Fruit fly (Drosophila melanogaster) whole organism, wandering third instar larva: Measurements from ENCODE around the gene CG8461.
A peak's percentile ranks its signal among the peaks of the same experiment; 100 is the strongest.

Source experiments
- Abd-B ChIP-seq: fragments of >200 bp; optimal IDR thresholded peaks from 2 replicates; lab custom pipeline; 2017; ENCODE audit warnings: missing biosample characterization, missing genetic modification characterization
- CrebA ChIP-seq: fragments of 200-800 bp; sonication (Bioruptor generic); optimal IDR thresholded peaks from 2 replicates; lab custom pipeline; 2016; ENCODE audit warnings: missing biosample characterization, mild to moderate bottlenecking, missing genetic modification characterization, borderline replicate concordance
- Dfd ChIP-seq: fragments of >200 bp; optimal IDR thresholded peaks from 2 replicates; lab custom pipeline; 2017; ENCODE audit warnings: missing biosample characterization, missing genetic modification characterization
- Dif ChIP-seq: fragments of 200-275, 200-300 bp; sonication (Bioruptor generic); optimal IDR thresholded peaks from 2 replicates; lab custom pipeline; 2018; ENCODE audit warnings: missing biosample characterization, missing genetic modification characterization; ENCODE audit not compliant: partially characterized antibody
- GATAd ChIP-seq: sonication (Bioruptor generic); optimal IDR thresholded peaks from 2 replicates; lab custom pipeline; 2016; ENCODE audit warnings: missing biosample characterization, missing genetic modification characterization
- HLH106 ChIP-seq: fragments of 200-800 bp; optimal IDR thresholded peaks from 3 replicates; lab custom pipeline; 2019; ENCODE audit warnings: missing biosample characterization, mild to moderate bottlenecking, missing genetic modification characterization, moderate library complexity
- Hnf4 ChIP-seq: fragments of 200-800 bp; sonication (Bioruptor generic); optimal IDR thresholded peaks from 2 replicates; lab custom pipeline; 2016; ENCODE audit warnings: missing biosample characterization, mild to moderate bottlenecking, missing genetic modification characterization
- Hr78 ChIP-seq: fragments of >200 bp; optimal IDR thresholded peaks from 2 replicates; lab custom pipeline; 2017; ENCODE audit warnings: missing biosample characterization, missing genetic modification characterization
- Hr83 ChIP-seq: fragments of 200-300 bp; sonication (Bioruptor generic); optimal IDR thresholded peaks from 2 replicates; lab custom pipeline; 2016; ENCODE audit warnings: missing biosample characterization, mild to moderate bottlenecking, missing genetic modification characterization, moderate library complexity; ENCODE audit not compliant: poor library complexity, severe bottlenecking
- Jra ChIP-seq: sonication (Bioruptor generic); optimal IDR thresholded peaks from 2 replicates; lab custom pipeline; 2016; ENCODE audit warnings: missing biosample characterization, missing genetic modification characterization
- Mio ChIP-seq: sonication (Bioruptor generic); optimal IDR thresholded peaks from 2 replicates; lab custom pipeline; 2016; ENCODE audit warnings: missing biosample characterization, missing genetic modification characterization
- Rel ChIP-seq, 2 experiments: fragments of 200-800 bp; sonication (Bioruptor generic) in 1 of 2; optimal IDR thresholded peaks; 2 replicates in 1 of 2; 3 replicates in 1 of 2; lab custom pipeline; 2016 to 2019; ENCODE audit warnings: mild to moderate bottlenecking in 2 of 2, missing biosample characterization in 2 of 2, missing genetic modification characterization in 2 of 2, moderate library complexity in 1 of 2
- Sp1 ChIP-seq: fragments of 200-800 bp; sonication (Bioruptor generic); optimal IDR thresholded peaks from 3 replicates; lab custom pipeline; 2019; ENCODE audit warnings: missing biosample characterization, mild to moderate bottlenecking, missing genetic modification characterization, moderate library complexity
- Vsx2 ChIP-seq: fragments of 200-300, 225-300 bp; sonication (Bioruptor generic); optimal IDR thresholded peaks from 2 replicates; lab custom pipeline; 2018; ENCODE audit warnings: missing biosample characterization, missing genetic modification characterization; ENCODE audit not compliant: partially characterized antibody
- brk ChIP-seq: fragments of 200-800 bp; sonication (Bioruptor generic); optimal IDR thresholded peaks from 2 replicates; lab custom pipeline; 2016; ENCODE audit warnings: missing biosample characterization, mild to moderate bottlenecking, missing genetic modification characterization
- dl ChIP-seq, 2 experiments: fragments of 175-275, 200-275 bp in 1 of 2; fragments of 200-275 bp in 1 of 2; sonication (Bioruptor generic); optimal IDR thresholded peaks; lab custom pipeline; 2018; ENCODE audit warnings: mild to moderate bottlenecking in 2 of 2, missing biosample characterization in 2 of 2, missing genetic modification characterization in 2 of 2, moderate library complexity in 2 of 2; ENCODE audit not compliant: partially characterized antibody in 2 of 2, insufficient read depth in 1 of 2
- dmrt93B ChIP-seq: fragments of 200-800 bp; sonication (Bioruptor generic); optimal IDR thresholded peaks from 2 replicates; lab custom pipeline; 2018; ENCODE audit warnings: missing biosample characterization, mild to moderate bottlenecking, missing genetic modification characterization
- fru ChIP-seq: fragments of 200-800 bp; sonication (Bioruptor generic); optimal IDR thresholded peaks from 3 replicates; lab custom pipeline; 2016; ENCODE audit warnings: missing biosample characterization, mild to moderate bottlenecking, missing genetic modification characterization
- h ChIP-seq: fragments of 200-800 bp; sonication (Bioruptor generic); optimal IDR thresholded peaks from 3 replicates; lab custom pipeline; 2016; ENCODE audit warnings: missing biosample characterization, mild to moderate bottlenecking, missing genetic modification characterization
- jim ChIP-seq: fragments of 175-275, 200-325 bp; sonication (Bioruptor generic); optimal IDR thresholded peaks from 2 replicates; lab custom pipeline; 2016; ENCODE audit warnings: missing biosample characterization, mild to moderate bottlenecking, missing genetic modification characterization
- lola ChIP-seq: fragments of >200 bp; optimal IDR thresholded peaks from 2 replicates; lab custom pipeline; 2017; ENCODE audit warnings: missing biosample characterization, missing genetic modification characterization
- pan ChIP-seq: fragments of >200 bp; optimal IDR thresholded peaks from 2 replicates; lab custom pipeline; 2017
- rgr ChIP-seq: fragments of 200-800 bp; sonication (Bioruptor generic); optimal IDR thresholded peaks from 3 replicates; lab custom pipeline; 2016; ENCODE audit warnings: missing biosample characterization, mild to moderate bottlenecking, missing genetic modification characterization
- tai ChIP-seq: sonication (Bioruptor generic); optimal IDR thresholded peaks from 2 replicates; lab custom pipeline; 2016; ENCODE audit warnings: missing biosample characterization, missing genetic modification characterization
- usp ChIP-seq: fragments of >200 bp; optimal IDR thresholded peaks from 2 replicates; lab custom pipeline; 2017; ENCODE audit warnings: missing biosample characterization, missing genetic modification characterization
- woc ChIP-seq: sonication (Bioruptor generic); optimal IDR thresholded peaks from 2 replicates; lab custom pipeline; 2016; ENCODE audit warnings: missing biosample characterization, mild to moderate bottlenecking, missing genetic modification characterization

The CG8461 gene

dm6 chr3R:14466312-14466711, 47.1 kb downstream of the CG8461 start:
- TF ChIP-seq Dfd = no peak
- no peak for TF ChIP-seq jim (GFP tag; lab: Kevin White, UChicago)
- no peak for TF ChIP-seq GATAd (GFP tag; lab: Kevin White, UChicago)
- no peak for TF ChIP-seq Hnf4 (GFP tag; lab: Kevin White, UChicago)
- TF ChIP-seq CrebA (GFP tag; lab: Kevin White, UChicago) = no peak
- no peak for TF ChIP-seq brk (GFP tag; lab: Kevin White, UChicago)
- no peak for TF ChIP-seq HLH106 (tag; lab: Kevin White, UChicago)
- TF ChIP-seq, all 38 proteins: peak for 0

- no peak for TF ChIP-seq usp (GFP tag; lab: Kevin White, UChicago)
- no peak for TF ChIP-seq h
- TF ChIP-seq rgr (GFP tag; lab: Kevin White, UChicago) = no peak
- TF ChIP-seq lola (GFP tag; lab: Kevin White, UChicago) = no peak
- TF ChIP-seq Vsx2 (GFP tag; lab: Kevin White, UChicago) = no peak
- TF ChIP-seq CrebA (GFP tag; lab: Kevin White, UChicago) = no peak
- no peak for TF ChIP-seq pan
- no peak for TF ChIP-seq Rel (GFP tag; optimal IDR thresholded peaks at IDR 0.05; lab: Kevin White, UChicago)
- no peak for TF ChIP-seq Rel (tag; optimal IDR thresholded peaks at IDR 0.05; lab: Kevin White, UChicago)
- no peak for TF ChIP-seq GATAd (GFP tag; lab: Kevin White, UChicago)
- no peak for TF ChIP-seq Dif (GFP tag; lab: Kevin White, UChicago)
- no peak for TF ChIP-seq Mio (GFP tag; lab: Kevin White, UChicago)
- TF ChIP-seq tai = no peak
- TF ChIP-seq fru = no peak
- TF ChIP-seq, all 38 proteins: peak for 0
Observed at dm6 chr3R:14465183-14465582, 48.3 kb downstream of the CG8461 start.

- TF ChIP-seq dl (GFP tag; optimal IDR thresholded peaks at IDR 0.05; lab: Kevin White, UChicago; ENCODE audit: insufficient read depth in 1 of 2, partially characterized antibody in 2 of 2) = no peak
- TF ChIP-seq dmrt93B = no peak
- no peak for TF ChIP-seq Rel (GFP tag; optimal IDR thresholded peaks at IDR 0.05; lab: Kevin White, UChicago)
- TF ChIP-seq Rel (tag; optimal IDR thresholded peaks at IDR 0.05; lab: Kevin White, UChicago) = no peak
- no peak for TF ChIP-seq Sp1 (GFP tag; lab: Kevin White, UChicago)
- no peak for TF ChIP-seq Vsx2 (GFP tag; lab: Kevin White, UChicago)
- TF ChIP-seq woc = no peak
- no peak for TF ChIP-seq Abd-B (GFP tag; lab: Kevin White, UChicago)
- TF ChIP-seq Hr78 = no peak
- TF ChIP-seq Mio (GFP tag; lab: Kevin White, UChicago) = no peak
- no peak for TF ChIP-seq HLH106 (tag; lab: Kevin White, UChicago)
- TF ChIP-seq Hr83 (GFP tag; lab: Kevin White, UChicago) = no peak
- no peak for TF ChIP-seq Dif (GFP tag; lab: Kevin White, UChicago)
- TF ChIP-seq Jra (GFP tag; lab: Kevin White, UChicago) = no peak
- TF ChIP-seq lola (GFP tag; lab: Kevin White, UChicago) = no peak
- TF ChIP-seq CrebA (GFP tag; lab: Kevin White, UChicago) = no peak
Observed at dm6 chr3R:14464423-14464822, 49.0 kb downstream of the CG8461 start.

- TF ChIP-seq tai = peak; percentile 23
- peak; percentile 62 for TF ChIP-seq Vsx2 (GFP tag; lab: Kevin White, UChicago)
- TF ChIP-seq Hnf4 (GFP tag; lab: Kevin White, UChicago) = no peak
Observed at dm6 chr3R:14462876-14463397, 50.5 kb downstream of the CG8461 start.
